Worm (Caenorhabditis elegans) whole organism, L3 larva: ENCODE data around the gene C50F7.6.
A peak's percentile ranks its signal among the peaks of the same experiment; 100 is the strongest.

Experiments
- R02D3.7 ChIP-seq: fragments of 150-350 bp; optimal IDR thresholded peaks from 2 replicates; lab custom pipeline; 2014; ENCODE audit warnings: missing biosample characterization, missing genetic modification characterization
- ZK546.5 ChIP-seq: sonication (generic microtip); optimal IDR thresholded peaks from 2 replicates; lab custom pipeline; 2017; ENCODE audit warnings: missing biosample characterization, missing genetic modification characterization
- aly-2 ChIP-seq: fragments of 150-350 bp; optimal IDR thresholded peaks from 2 replicates; lab custom pipeline; 2014; ENCODE audit warnings: missing biosample characterization, missing genetic modification characterization
- ama-1 ChIP-seq: fragments of 150-350 bp; optimal IDR thresholded peaks from 2 replicates; lab custom pipeline; 2018
- ceh-16 ChIP-seq: sonication (generic microtip); optimal IDR thresholded peaks from 2 replicates; lab custom pipeline; 2017; ENCODE audit warnings: missing biosample characterization, missing genetic modification characterization
- ceh-28 ChIP-seq: fragments of 150-350 bp; optimal IDR thresholded peaks from 2 replicates; lab custom pipeline; 2014; ENCODE audit warnings: missing biosample characterization, missing genetic modification reagents, missing genetic modification characterization
- ceh-82 ChIP-seq: fragments of 150-350 bp; optimal IDR thresholded peaks from 2 replicates; lab custom pipeline; 2014; ENCODE audit warnings: missing biosample characterization, missing genetic modification characterization
- ceh-9 ChIP-seq: sonication (generic microtip); optimal IDR thresholded peaks from 2 replicates; lab custom pipeline; 2018; ENCODE audit warnings: missing biosample characterization, missing genetic modification characterization
- daf-12 ChIP-seq: fragments of 150-350 bp; optimal IDR thresholded peaks from 2 replicates; lab custom pipeline; 2014; ENCODE audit warnings: missing biosample characterization, missing genetic modification reagents, missing genetic modification characterization
- egl-27 ChIP-seq: sonication (generic microtip); optimal IDR thresholded peaks from 4 replicates; lab custom pipeline; 2017; ENCODE audit warnings: missing biosample characterization, missing genetic modification reagents, missing genetic modification characterization
- egl-5 ChIP-seq: fragments of 150-350 bp; optimal IDR thresholded peaks from 2 replicates; lab custom pipeline; 2017; ENCODE audit warnings: missing biosample characterization, missing genetic modification reagents, missing genetic modification characterization, inconsistent platforms
- elt-1 ChIP-seq: fragments of 150-350 bp; optimal IDR thresholded peaks from 2 replicates; lab custom pipeline; 2014; ENCODE audit warnings: missing biosample characterization, missing genetic modification characterization
- elt-2 ChIP-seq: sonication (generic microtip); optimal IDR thresholded peaks from 2 replicates; lab custom pipeline; 2016; ENCODE audit warnings: missing genetic modification reagents, mild to moderate bottlenecking, missing genetic modification characterization, missing compliant biosample characterization
- elt-3 ChIP-seq, 3 experiments: fragments of 150-350 bp in 1 of 3; sonication (generic microtip) in 2 of 3; optimal IDR thresholded peaks; 2 replicates in 2 of 3; 4 replicates in 1 of 3; lab custom pipeline; 2014 to 2017; ENCODE audit warnings: missing biosample characterization in 3 of 3, missing genetic modification characterization in 3 of 3
- eor-1 ChIP-seq, 2 experiments: fragments of 150-350 bp; optimal IDR thresholded peaks; 2 replicates each; lab custom pipeline; 2014 to 2018; ENCODE audit warnings: missing biosample characterization in 2 of 2, missing genetic modification characterization in 2 of 2
- fkh-10 ChIP-seq: sonication (generic microtip); optimal IDR thresholded peaks from 2 replicates; lab custom pipeline; 2017; ENCODE audit warnings: missing biosample characterization, missing genetic modification reagents, missing genetic modification characterization
- fkh-2 ChIP-seq: fragments of 150-350 bp; optimal IDR thresholded peaks from 2 replicates; lab custom pipeline; 2014; ENCODE audit warnings: missing biosample characterization, missing genetic modification reagents, missing genetic modification characterization
- fos-1 ChIP-seq: fragments of 150-350 bp; optimal IDR thresholded peaks from 2 replicates; lab custom pipeline; 2014; ENCODE audit warnings: missing biosample characterization, missing genetic modification characterization
- hmg-11 ChIP-seq: sonication (generic microtip); optimal IDR thresholded peaks from 2 replicates; lab custom pipeline; 2016; ENCODE audit warnings: missing genetic modification characterization, missing compliant biosample characterization
- jun-1 ChIP-seq: fragments of 150-350 bp; optimal IDR thresholded peaks from 2 replicates; lab custom pipeline; 2014; ENCODE audit warnings: missing biosample characterization, missing genetic modification reagents, missing genetic modification characterization
- lin-15B ChIP-seq: fragments of 150-350 bp; optimal IDR thresholded peaks from 2 replicates; lab custom pipeline; 2014; ENCODE audit warnings: missing biosample characterization, missing genetic modification characterization
- lin-39 ChIP-seq: fragments of 150-350 bp; optimal IDR thresholded peaks from 2 replicates; lab custom pipeline; 2018; ENCODE audit warnings: missing biosample characterization, missing genetic modification reagents, missing genetic modification characterization
- lsy-12 ChIP-seq: sonication (generic microtip); optimal IDR thresholded peaks from 2 replicates; lab custom pipeline; 2016; ENCODE audit warnings: mild to moderate bottlenecking, missing genetic modification characterization, missing compliant biosample characterization
- mdl-1 ChIP-seq: fragments of 150-350 bp; optimal IDR thresholded peaks from 2 replicates; lab custom pipeline; 2014; ENCODE audit warnings: missing biosample characterization, missing genetic modification characterization
- mml-1 ChIP-seq: fragments of 150-350 bp; sonication (generic microtip); optimal IDR thresholded peaks from 3 replicates; lab custom pipeline; 2014; ENCODE audit warnings: missing biosample characterization, missing genetic modification characterization
- nfya-1 ChIP-seq: sonication (generic microtip); optimal IDR thresholded peaks from 2 replicates; lab custom pipeline; 2017; ENCODE audit warnings: missing genetic modification characterization, mild to moderate bottlenecking, missing compliant biosample characterization, antibody characterized with exemption, moderate library complexity; ENCODE audit not compliant: insufficient read depth
- nhr-11 ChIP-seq: fragments of 150-350 bp; optimal IDR thresholded peaks from 2 replicates; lab custom pipeline; 2014; ENCODE audit warnings: missing biosample characterization, missing genetic modification characterization
- nhr-12 ChIP-seq: fragments of 150-350 bp; optimal IDR thresholded peaks from 2 replicates; lab custom pipeline; 2014; ENCODE audit warnings: missing biosample characterization, missing genetic modification characterization
- nhr-23 ChIP-seq: fragments of 150-350 bp; optimal IDR thresholded peaks from 2 replicates; lab custom pipeline; 2014; ENCODE audit warnings: missing biosample characterization, missing genetic modification reagents, missing genetic modification characterization
- nhr-237 ChIP-seq: fragments of 150-350 bp; optimal IDR thresholded peaks from 2 replicates; lab custom pipeline; 2014; ENCODE audit warnings: missing biosample characterization, missing genetic modification characterization
- nhr-25 ChIP-seq: sonication (generic microtip); optimal IDR thresholded peaks from 2 replicates; lab custom pipeline; 2017; ENCODE audit warnings: missing biosample characterization, missing genetic modification characterization
- nhr-28 ChIP-seq: fragments of 150-350 bp; optimal IDR thresholded peaks from 2 replicates; lab custom pipeline; 2014; ENCODE audit warnings: missing biosample characterization, missing genetic modification characterization
- nhr-43 ChIP-seq: sonication (generic microtip); optimal IDR thresholded peaks from 2 replicates; lab custom pipeline; 2016; ENCODE audit warnings: mild to moderate bottlenecking, missing genetic modification characterization, missing compliant biosample characterization; ENCODE audit not compliant: poor library complexity, severe bottlenecking
- nhr-67 ChIP-seq: fragments of 150-350 bp; optimal IDR thresholded peaks from 2 replicates; lab custom pipeline; 2014; ENCODE audit warnings: missing biosample characterization, missing genetic modification characterization
- nhr-76 ChIP-seq: fragments of 150-350 bp; sonication (generic microtip); optimal IDR thresholded peaks from 5 replicates; lab custom pipeline; 2014; ENCODE audit warnings: missing biosample characterization, missing genetic modification characterization
- nhr-77 ChIP-seq: fragments of 150-350 bp; optimal IDR thresholded peaks from 2 replicates; lab custom pipeline; 2014; ENCODE audit warnings: missing biosample characterization, missing genetic modification characterization
- pha-4 ChIP-seq: fragments of 150-350 bp; optimal IDR thresholded peaks from 2 replicates; lab custom pipeline; 2014; ENCODE audit warnings: missing biosample characterization, missing genetic modification reagents, missing genetic modification characterization
- pqm-1 ChIP-seq: fragments of 150-350 bp; optimal IDR thresholded peaks from 2 replicates; lab custom pipeline; 2017; ENCODE audit warnings: missing biosample characterization, missing genetic modification characterization, inconsistent platforms
- sea-2 ChIP-seq: fragments of 150-350 bp; sonication (generic microtip); optimal IDR thresholded peaks from 4 replicates; lab custom pipeline; 2014; ENCODE audit warnings: missing biosample characterization, missing genetic modification reagents, missing genetic modification characterization
- skn-1 ChIP-seq: fragments of 150-350 bp; optimal IDR thresholded peaks from 2 replicates; lab custom pipeline; 2014; ENCODE audit warnings: missing biosample characterization, missing genetic modification characterization
- snpc-4 ChIP-seq: fragments of 150-350 bp; optimal IDR thresholded peaks from 2 replicates; lab custom pipeline; 2014; ENCODE audit warnings: missing biosample characterization, missing genetic modification characterization
- tbx-2 ChIP-seq: sonication (generic microtip); optimal IDR thresholded peaks from 2 replicates; lab custom pipeline; 2016; ENCODE audit warnings: mild to moderate bottlenecking, missing genetic modification characterization, missing compliant biosample characterization
- unc-39 ChIP-seq: sonication (generic microtip); optimal IDR thresholded peaks from 4 replicates; lab custom pipeline; 2017; ENCODE audit warnings: missing biosample characterization, missing genetic modification characterization
- unc-62 ChIP-seq: fragments of 150-350 bp; sonication (generic microtip); optimal IDR thresholded peaks from 4 replicates; lab custom pipeline; 2014; ENCODE audit warnings: missing biosample characterization, missing genetic modification reagents, missing genetic modification characterization
- zag-1 ChIP-seq: fragments of 150-350 bp; optimal IDR thresholded peaks from 2 replicates; lab custom pipeline; 2014; ENCODE audit warnings: missing biosample characterization, missing genetic modification characterization
- ztf-11 ChIP-seq: fragments of 150-350 bp; optimal IDR thresholded peaks from 2 replicates; lab custom pipeline; 2014; ENCODE audit warnings: missing biosample characterization, missing genetic modification characterization
- ztf-4 ChIP-seq: fragments of 150-350 bp; optimal IDR thresholded peaks from 2 replicates; lab custom pipeline; 2014; ENCODE audit warnings: missing biosample characterization, missing genetic modification characterization

The C50F7.6 gene

DNA sequence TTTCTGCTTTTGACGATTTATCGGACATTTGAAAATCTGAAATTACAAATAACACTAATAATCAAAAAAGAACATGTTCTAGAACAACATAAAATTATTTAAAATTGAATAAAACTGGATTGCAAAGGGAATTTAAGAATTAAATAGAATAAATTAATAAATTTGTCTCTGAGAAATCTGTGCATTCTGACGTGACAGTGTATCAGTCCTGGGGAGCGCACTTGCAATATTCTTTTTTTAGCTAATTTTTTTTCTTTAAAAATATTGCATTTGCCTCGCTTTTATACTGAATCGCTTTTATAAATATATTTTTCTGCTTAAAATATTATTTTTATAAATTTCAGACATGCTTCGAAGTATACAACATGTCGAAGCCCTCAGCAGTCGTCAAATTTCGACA, 13.3 kb downstream of the C50F7.6 start, which contains the start of the genes mrpl-1, emc-6 and mrps-24:
mrpl-1 (minus strand) TSS at position 1 of the 400 bp plus-strand sequence.
emc-6 (minus strand) TSS at position 36 of the 400 bp plus-strand sequence.
mrps-24 (plus strand) TSS at position 345 of the 400 bp plus-strand sequence.
- TF ChIP-seq zag-1 (tag; lab: Kevin White, UChicago) (no peak), aly-2 (no peak), nhr-76 (no peak), ZK546.5 (no peak), lsy-12 (tag; lab: Kevin White, UChicago) (no peak), nhr-11 (tag; lab: Kevin White, UChicago) (no peak), elt-3 (tag; optimal IDR thresholded peaks at IDR 0.05; lab: Kevin White, UChicago) (no peak), hmg-11 (tag; lab: Kevin White, UChicago) (peak; percentile 57), jun-1 (tag; lab: Kevin White, UChicago) (no peak), pha-4 (tag; lab: Kevin White, UChicago) (peak; percentile 82), ztf-11 (tag; lab: Kevin White, UChicago) (no peak), sea-2 (GFP tag; lab: Kevin White, UChicago) (no peak), nfya-1 (tag; lab: Kevin White, UChicago) (peak; percentile 68), nhr-67 (tag; lab: Kevin White, UChicago) (no peak), ama-1 (no peak), nhr-25 (no peak), unc-39 (tag; lab: Kevin White, UChicago) (no peak), egl-5 (tag; lab: Kevin White, UChicago) (no peak), tbx-2 (peak; percentile 13), fos-1 (no peak), nhr-43 (tag; lab: Kevin White, UChicago) (no peak), nhr-77 (no peak), mml-1 (tag; lab: Kevin White, UChicago) (no peak), lin-39 (tag; lab: Kevin White, UChicago) (no peak), nhr-12 (no peak), ceh-28 (tag; lab: Kevin White, UChicago) (no peak), ceh-16 (tag; lab: Kevin White, UChicago) (no peak), snpc-4 (tag; lab: Kevin White, UChicago) (peak; percentile 67), eor-1 (tag; optimal IDR thresholded peaks at IDR 0.05; lab: Kevin White, UChicago) (no peak), mdl-1 (tag; lab: Kevin White, UChicago) (no peak), unc-62 (GFP tag; lab: Kevin White, UChicago) (no peak), fkh-2 (tag; lab: Kevin White, UChicago) (no peak), nhr-28 (tag; lab: Kevin White, UChicago) (no peak), fkh-10 (GFP tag; lab: Kevin White, UChicago) (no peak), elt-1 (no peak), nhr-237 (no peak), nhr-23 (tag; lab: Kevin White, UChicago) (peak; percentile 67), ceh-9 (no peak), daf-12 (no peak), pqm-1 (tag; lab: Kevin White, UChicago) (peak; percentile 34), egl-27 (tag; lab: Kevin White, UChicago) (no peak), ceh-82 (tag; lab: Kevin White, UChicago) (no peak), skn-1 (no peak), lin-15B (tag; lab: Kevin White, UChicago) (peak; percentile 88), ztf-4 (tag; lab: Kevin White, UChicago) (no peak), R02D3.7 (tag; lab: Kevin White, UChicago) (no peak), elt-2 (peak; percentile 35)
